Fruit fly (Drosophila melanogaster): ENCODE data around the gene CG14770.

The CG14770 gene

dm6 chrX:1380350-1381060 lies 11.5 kb downstream of the CG14770 start, which contains the start of the genes CG3719 and CG32813 (continued):
- TF ChIP-seq BEAF-32 (GFP tag; optimal IDR thresholded peaks at IDR 0.05) (peak; percentile 36), E2f2 (GFP tag; IDR thresholded peaks at IDR 0.05) (peak; percentile 87), gsb-n (tag; optimal IDR thresholded peaks at IDR 0.05) (no peak), ci (GFP tag; IDR thresholded peaks at IDR 0.05) (peak; percentile 12; the same call in 1 of the 3 replicates), CG8765 (GFP tag; IDR thresholded peaks at IDR 0.05) (no peak), Side (GFP tag; optimal IDR thresholded peaks at IDR 0.05) (peak; percentile 52), CG10209 (GFP tag; optimal IDR thresholded peaks at IDR 0.05) (peak; percentile 27), CG7786 (GFP tag; optimal IDR thresholded peaks at IDR 0.05) (peak; percentile 49), sd (tag; optimal IDR thresholded peaks at IDR 0.05) (peak; percentile 19), sim (GFP tag; IDR thresholded peaks at IDR 0.05) (no peak), CG7745 (tag; optimal IDR thresholded peaks at IDR 0.05) (no peak), Bgb (GFP tag; IDR thresholded peaks at IDR 0.05; ENCODE audit: partially characterized antibody) (peak; percentile 31; the same call in 1 of the 2 replicates), CG6765 (GFP tag; optimal IDR thresholded peaks at IDR 0.05) (no peak), D19B (GFP tag; optimal IDR thresholded peaks at IDR 0.05) (no peak), CG11085 (GFP tag; IDR thresholded peaks at IDR 0.05) (no peak), CG12942 (GFP tag; optimal IDR thresholded peaks at IDR 0.05) (no peak), ind (GFP tag; optimal IDR thresholded peaks at IDR 0.05) (peak; percentile 49), CG9437 (GFP tag; optimal IDR thresholded peaks at IDR 0.05) (peak; percentile 95), Nf-YC (tag; optimal IDR thresholded peaks at IDR 0.05) (no peak), CG16815 (GFP tag; optimal IDR thresholded peaks at IDR 0.05) (no peak), CG7357 (GFP tag; IDR thresholded peaks at IDR 0.05) (no peak), CG11560 (tag; IDR thresholded peaks at IDR 0.05) (no peak), shn (GFP tag; optimal IDR thresholded peaks at IDR 0.05) (peak; percentile 12), CG9727 (GFP tag; optimal IDR thresholded peaks at IDR 0.05) (no peak), Ets65A (GFP tag) (peak; percentile 95), chn (GFP tag; optimal IDR thresholded peaks at IDR 0.05) (peak; percentile 15), Dp (GFP tag; optimal IDR thresholded peaks at IDR 0.05) (peak; percentile 82), CoRest (tag; optimal IDR thresholded peaks at IDR 0.05) (peak; percentile 19), NfI (GFP tag; optimal IDR thresholded peaks at IDR 0.05) (peak; percentile 34), HLH4C (GFP tag; IDR thresholded peaks at IDR 0.05; ENCODE audit: partially characterized antibody) (no peak), Elba2 (GFP tag; optimal IDR thresholded peaks at IDR 0.05) (peak; percentile 77), bcd (GFP tag; optimal IDR thresholded peaks at IDR 0.05) (peak; percentile 6), CrebB (tag; optimal IDR thresholded peaks at IDR 0.05) (no peak), CG7928 (GFP tag; optimal IDR thresholded peaks at IDR 0.05) (peak; percentile 12), scrt (GFP tag; optimal IDR thresholded peaks at IDR 0.05) (peak; percentile 89), chinmo (GFP tag; IDR thresholded peaks at IDR 0.05; ENCODE audit: partially characterized antibody) (0 out of 4 replicates have a peak, but pooled peaks have one; percentile 27), gfzf (GFP tag; optimal IDR thresholded peaks at IDR 0.05) (peak; percentile 20), Ets97D (GFP tag; optimal IDR thresholded peaks at IDR 0.05) (peak; percentile 49), B-H2 (GFP tag; optimal IDR thresholded peaks at IDR 0.05) (no peak), Kr (GFP tag; optimal IDR thresholded peaks at IDR 0.05) (no peak), CG8924 (tag; optimal IDR thresholded peaks at IDR 0.05) (peak; percentile 28), mirr (GFP tag; optimal IDR thresholded peaks at IDR 0.05) (peak; percentile 10), Bdp1 (GFP tag; optimal IDR thresholded peaks at IDR 0.05) (peak; percentile 39), amos (GFP tag; IDR thresholded peaks at IDR 0.05; ENCODE audit: partially characterized antibody) (peak; percentile 38; the same call in 1 of the 2 replicates), CG34376 (GFP tag; optimal IDR thresholded peaks at IDR 0.05) (no peak), CG10654 (GFP tag; optimal IDR thresholded peaks at IDR 0.05) (no peak), Lhr (GFP tag; optimal IDR thresholded peaks at IDR 0.05) (peak; percentile 45), dmrt11E (tag; optimal IDR thresholded peaks at IDR 0.05) (no peak), insv (GFP tag; optimal IDR thresholded peaks at IDR 0.05) (peak in 1 of 2 experiments; percentile 86)
